Fruit fly (Drosophila melanogaster) whole organism, pupa: ENCODE results near the gene CG6576.

ENCODE experiments used
- CG10348 ChIP-seq: fragments of 200-800 bp; sonication (Bioruptor generic); IDR thresholded peaks from 2 replicates; pipeline ENCODE4 v1.3.6; 2022; ENCODE audit warnings: missing biosample characterization, missing genetic modification characterization
- CG12605 ChIP-seq: fragments of 200-800 bp; sonication (Bioruptor generic); IDR thresholded peaks from 2 replicates; pipeline ENCODE4 v1.3.6; 2022; ENCODE audit warnings: missing biosample characterization, missing genetic modification characterization
- CG13204 ChIP-seq: fragments of 200-800 bp; sonication (Bioruptor generic); optimal IDR thresholded peaks from 2 replicates; lab custom pipeline; 2018; ENCODE audit warnings: missing biosample characterization, mild to moderate bottlenecking, missing genetic modification characterization, moderate library complexity
- CG14655 ChIP-seq: fragments of 200-800 bp; sonication (Bioruptor generic); optimal IDR thresholded peaks from 3 replicates; lab custom pipeline; 2017; ENCODE audit warnings: mild to moderate bottlenecking, missing biosample characterization, missing genetic modification reagents, missing genetic modification characterization
- CG15710 ChIP-seq: fragments of 200-800 bp; sonication (Bioruptor generic); optimal IDR thresholded peaks from 2 replicates; lab custom pipeline; 2018; ENCODE audit warnings: missing biosample characterization, mild to moderate bottlenecking, missing genetic modification characterization, moderate library complexity
- CG17806 ChIP-seq: fragments of 200-800 bp; sonication (Bioruptor generic); optimal IDR thresholded peaks from 2 replicates; lab custom pipeline; 2018; ENCODE audit warnings: missing biosample characterization, mild to moderate bottlenecking, missing genetic modification characterization, moderate library complexity
- CG32121 ChIP-seq: fragments of 200-800 bp; sonication (Bioruptor generic); IDR thresholded peaks from 2 replicates; pipeline ENCODE4 v1.3.6; 2022; ENCODE audit warnings: missing biosample characterization, missing genetic modification characterization
- CG34367 ChIP-seq: fragments of 200-800 bp; sonication (Bioruptor generic); optimal IDR thresholded peaks from 2 replicates; lab custom pipeline; 2018; ENCODE audit warnings: missing biosample characterization, mild to moderate bottlenecking, missing genetic modification characterization
- CG4496 ChIP-seq: fragments of 200-800 bp; sonication (Bioruptor generic); IDR thresholded peaks from 3 replicates; pipeline ENCODE4 v1.3.6; 2022; ENCODE audit warnings: missing biosample characterization, missing genetic modification characterization
- CG8159 ChIP-seq: fragments of 200-800 bp; sonication (Bioruptor generic); optimal IDR thresholded peaks from 3 replicates; lab custom pipeline; 2018; ENCODE audit warnings: missing biosample characterization, mild to moderate bottlenecking, missing genetic modification characterization, moderate library complexity
- CG8301 ChIP-seq: fragments of 200-800 bp; sonication (Bioruptor generic); optimal IDR thresholded peaks from 2 replicates; lab custom pipeline; 2018; ENCODE audit warnings: missing biosample characterization, mild to moderate bottlenecking, missing genetic modification characterization
- CG9948 ChIP-seq: fragments of 200-800 bp; sonication (Bioruptor generic); optimal IDR thresholded peaks from 2 replicates; lab custom pipeline; 2018; ENCODE audit warnings: missing biosample characterization, mild to moderate bottlenecking, missing genetic modification characterization, moderate library complexity
- D1 ChIP-seq: fragments of 200-800 bp; sonication (Bioruptor generic); optimal IDR thresholded peaks from 2 replicates; lab custom pipeline; 2018; ENCODE audit warnings: missing biosample characterization, mild to moderate bottlenecking, missing genetic modification characterization, moderate library complexity
- EcR ChIP-seq: fragments of 200-800 bp; sonication (Bioruptor generic); optimal IDR thresholded peaks from 3 replicates; lab custom pipeline; 2019; ENCODE audit warnings: missing biosample characterization, missing genetic modification characterization, mild to moderate bottlenecking, moderate library complexity, missing genetic modification reagents
- Ets98B ChIP-seq: fragments of 200-800 bp; sonication (Bioruptor generic); IDR thresholded peaks from 2 replicates; pipeline ENCODE4 v1.3.6; 2022; ENCODE audit warnings: missing biosample characterization, missing genetic modification characterization
- Pif1A ChIP-seq: fragments of 200-800 bp; sonication (Bioruptor generic); optimal IDR thresholded peaks from 3 replicates; lab custom pipeline; 2016; ENCODE audit warnings: missing biosample characterization, missing genetic modification characterization
- Pif1B ChIP-seq: fragments of 200-800 bp; sonication (Bioruptor generic); optimal IDR thresholded peaks from 3 replicates; lab custom pipeline; 2016; ENCODE audit warnings: missing biosample characterization, missing genetic modification characterization
- Snoo ChIP-seq: fragments of 200-800 bp; sonication (Bioruptor generic); optimal IDR thresholded peaks from 3 replicates; lab custom pipeline; 2017; ENCODE audit warnings: missing biosample characterization, mild to moderate bottlenecking, missing genetic modification characterization, inconsistent platforms
- fd96Ca ChIP-seq: fragments of 200-800 bp; sonication (Bioruptor generic); IDR thresholded peaks from 3 replicates; pipeline ENCODE4 v1.3.6; 2022; ENCODE audit warnings: missing biosample characterization, missing genetic modification characterization
- gl ChIP-seq: fragments of 200-800 bp; sonication (Bioruptor generic); optimal IDR thresholded peaks from 2 replicates; lab custom pipeline; 2018; ENCODE audit warnings: missing biosample characterization, mild to moderate bottlenecking, missing genetic modification characterization
- rn ChIP-seq: fragments of 200-800 bp; sonication (Bioruptor generic); IDR thresholded peaks from 2 replicates; pipeline ENCODE4 v1.3.6; 2022; ENCODE audit warnings: missing biosample characterization, missing genetic modification characterization

The CG6576 gene

dm6 chr3L:8755689-8756088 is at the start of gene CG6576:
TSS of gene CG6576 (plus strand) at chr3L:8755989.
- TF ChIP-seq gl (tag; lab: Kevin White, UChicago), result no peak

dm6 chr3L:8707075-8707474 is 48.7 kb upstream of the CG6576 start:
- TF ChIP-seq CG32121 (GFP tag; lab: Robert Waterston, UW) (no peak), Pif1B (GFP tag; lab: Kevin White, UChicago) (no peak), CG14655 (GFP tag; lab: Kevin White, UChicago) (no peak), CG4496 (GFP tag; lab: Robert Waterston, UW) (no peak), CG17806 (no peak)

DNA sequence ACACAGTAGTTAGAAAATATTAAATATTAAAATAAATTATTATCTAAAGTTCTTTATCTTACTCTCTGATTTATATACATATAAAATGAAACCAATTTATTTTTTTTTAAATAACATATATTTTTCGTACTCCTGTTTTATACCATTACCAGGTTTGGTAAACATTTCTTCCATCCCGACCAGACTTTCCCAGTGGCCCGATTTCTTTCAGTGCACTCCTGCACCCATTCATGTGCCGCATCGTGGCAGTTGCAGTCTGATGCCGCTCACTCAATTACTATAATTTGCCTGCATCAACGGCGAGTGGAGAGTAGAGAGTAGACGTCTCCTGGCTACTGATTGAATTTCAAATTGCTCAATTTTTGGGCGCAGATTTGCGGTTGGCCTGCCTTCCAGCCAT is 48.0 kb upstream of the CG6576 start:
- TF ChIP-seq CG15710 (tag; lab: Kevin White, UChicago) (peak; percentile 29), Ets98B (GFP tag; lab: Robert Waterston, UW) (no peak), Pif1B (GFP tag; lab: Kevin White, UChicago) (peak; percentile 4), Snoo (tag; lab: Kevin White, UChicago) (peak; percentile 15), fd96Ca (GFP tag; lab: Robert Waterston, UW) (0 out of 3 replicates have a peak, but pooled peaks have one; percentile 36), gl (tag; lab: Kevin White, UChicago) (no peak), CG14655 (GFP tag; lab: Kevin White, UChicago) (peak; percentile 13), CG9948 (tag; lab: Kevin White, UChicago) (peak; percentile 16), CG17806 (peak; percentile 20), CG8159 (tag; lab: Kevin White, UChicago) (peak; percentile 18)

dm6 chr3L:8708856-8709255 is 46.9 kb upstream of the CG6576 start:
- no peak for TF ChIP-seq fd96Ca (GFP tag; lab: Robert Waterston, UW)
- no peak for TF ChIP-seq Pif1B (GFP tag; lab: Kevin White, UChicago)
- no peak for TF ChIP-seq CG17806
- TF ChIP-seq CG8301 (tag; lab: Kevin White, UChicago), result no peak
- no peak for TF ChIP-seq Snoo (tag; lab: Kevin White, UChicago)
- no peak for TF ChIP-seq gl (tag; lab: Kevin White, UChicago)
- TF ChIP-seq CG4496 (GFP tag; lab: Robert Waterston, UW), result no peak
- TF ChIP-seq rn (GFP tag; lab: Robert Waterston, UW), result no peak
- TF ChIP-seq CG13204, result no peak
- TF ChIP-seq EcR (GFP tag; lab: Kevin White, UChicago), result no peak
- no peak for TF ChIP-seq CG34367
- no peak for TF ChIP-seq CG15710 (tag; lab: Kevin White, UChicago)
- TF ChIP-seq CG10348 (GFP tag; lab: Robert Waterston, UW), result no peak
- TF ChIP-seq Pif1A, result no peak

- no peak for TF ChIP-seq Pif1A
- peak; percentile 29 for TF ChIP-seq CG9948 (tag; lab: Kevin White, UChicago)
- TF ChIP-seq CG8301 (tag; lab: Kevin White, UChicago), result no peak
- no peak for TF ChIP-seq Ets98B (GFP tag; lab: Robert Waterston, UW)
- peak; percentile 56 for TF ChIP-seq CG8159 (tag; lab: Kevin White, UChicago)
- TF ChIP-seq CG17806, result peak; percentile 28
- peak; percentile 11 for TF ChIP-seq CG14655 (GFP tag; lab: Kevin White, UChicago)
- TF ChIP-seq CG15710 (tag; lab: Kevin White, UChicago), result peak; percentile 55
- TF ChIP-seq EcR (GFP tag; lab: Kevin White, UChicago), result no peak
- TF ChIP-seq CG34367, result peak; percentile 8
Measured at dm6 chr3L:8712913-8713312, 42.9 kb upstream of the CG6576 start.

DNA sequence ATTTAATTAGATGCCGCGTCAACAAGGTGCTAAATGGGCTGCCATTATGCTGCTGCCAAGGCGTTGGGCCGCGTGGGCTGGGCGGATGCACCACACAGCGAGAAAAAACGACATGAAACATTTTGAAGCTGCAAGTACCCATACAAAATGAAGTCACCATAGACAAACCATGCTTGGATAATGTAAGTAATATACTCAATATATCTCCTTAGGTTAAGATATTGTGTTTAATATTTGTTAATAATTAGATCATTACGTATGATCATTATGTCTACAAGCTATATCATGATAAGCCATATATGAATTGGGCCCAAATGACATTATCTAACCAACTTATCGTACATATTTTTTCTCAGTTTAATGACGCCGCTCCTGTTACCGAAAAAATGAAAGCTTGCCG is 39.8 kb upstream of the CG6576 start:
- TF ChIP-seq CG13204 (no peak), CG34367 (peak; percentile 4), CG9948 (tag; lab: Kevin White, UChicago) (peak; percentile 32), Ets98B (GFP tag; lab: Robert Waterston, UW) (no peak), CG14655 (GFP tag; lab: Kevin White, UChicago) (peak; percentile 54), CG8159 (tag; lab: Kevin White, UChicago) (peak; percentile 46), Pif1A (peak; percentile 31), Snoo (tag; lab: Kevin White, UChicago) (peak; percentile 1), CG17806 (peak; percentile 33), CG8301 (tag; lab: Kevin White, UChicago) (peak; percentile 17), CG12605 (GFP tag; lab: Robert Waterston, UW) (no peak), CG15710 (tag; lab: Kevin White, UChicago) (peak; percentile 19)

DNA sequence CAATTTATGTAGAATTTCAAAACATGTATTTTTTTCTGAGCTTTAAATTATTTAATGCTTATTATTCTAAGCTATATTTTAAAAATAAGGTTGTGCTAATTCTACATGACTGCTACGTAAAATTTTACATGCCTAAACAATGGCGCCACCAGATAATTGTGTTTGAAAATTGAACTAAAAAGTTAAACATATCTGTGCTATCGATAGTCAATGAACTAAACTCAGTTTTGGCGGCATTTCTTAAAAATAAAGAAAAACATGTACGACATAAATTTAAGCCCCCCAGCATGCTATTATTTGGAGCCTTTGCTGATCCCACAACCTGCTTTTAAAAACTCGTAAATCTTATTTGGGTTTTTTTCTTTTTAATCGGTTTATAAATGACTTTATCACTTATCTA is 37.2 kb upstream of the CG6576 start:
- TF ChIP-seq D1 (peak; percentile 90), CG12605 (GFP tag; lab: Robert Waterston, UW) (no peak)
- TF ChIP-seq, all 21 proteins: peak for 1
